Worm (Caenorhabditis elegans): ENCODE results near the gene K09B3.1.

K09B3.1 gene

DNA sequence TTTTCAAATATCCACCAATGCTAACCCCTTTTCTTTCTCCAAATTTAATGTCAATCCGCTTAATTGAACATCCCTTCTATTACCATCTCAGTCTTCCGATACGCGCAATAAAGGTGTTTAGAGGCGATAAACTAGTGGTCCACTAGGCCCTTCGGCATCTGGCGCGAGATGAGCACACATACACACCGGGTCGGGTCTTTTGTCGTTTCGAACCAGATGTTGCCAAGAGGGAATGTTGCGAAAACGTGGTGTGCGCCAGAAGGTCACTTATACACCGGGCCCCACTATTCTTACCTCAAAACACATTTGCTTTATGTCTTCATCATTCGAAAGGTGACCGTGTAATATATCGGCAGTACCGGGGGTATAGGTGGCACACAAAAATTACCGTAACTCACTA is 49.5 kb downstream of the K09B3.1 start:
- TF ChIP-seq mes-2 (tag; optimal IDR thresholded peaks at IDR 0.05; ENCODE audit: poor library complexity, severe bottlenecking), result no peak

DNA sequence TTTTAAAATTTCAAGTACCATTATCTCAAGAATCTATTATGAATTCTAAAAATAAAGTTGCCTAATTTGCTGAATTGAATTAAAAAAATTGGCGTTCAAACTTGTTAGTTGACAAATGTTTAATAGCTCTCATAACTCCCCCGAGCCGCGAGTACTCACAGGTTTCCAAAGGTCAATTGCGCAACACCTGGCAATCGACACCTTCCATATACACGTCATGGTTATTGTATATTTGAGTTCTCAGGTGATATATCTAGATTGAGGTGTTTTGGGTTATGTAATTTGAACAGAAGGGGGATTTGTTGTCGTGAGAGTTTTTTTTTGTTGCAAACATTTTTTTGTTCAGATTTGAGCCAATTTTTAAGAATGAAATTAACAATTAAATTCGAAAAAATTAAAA is 50.0 kb downstream of the K09B3.1 start:
- TF ChIP-seq unc-130 (GFP tag; optimal IDR thresholded peaks at IDR 0.05) (no peak), pqm-1 (tag; optimal IDR thresholded peaks at IDR 0.05) (no peak), vab-7 (GFP tag; IDR thresholded peaks at IDR 0.05) (no peak), F37D6.2 (tag; optimal IDR thresholded peaks at IDR 0.05) (no peak), nhr-237 (tag; optimal IDR thresholded peaks at IDR 0.05) (no peak)

All from whole organism, L4 larva.